Worm (Caenorhabditis elegans): ENCODE measurements around the gene str-136.

- TF ChIP-seq C16A3.4 (tag; optimal IDR thresholded peaks at IDR 0.05) (no peak), nhr-76 (tag; optimal IDR thresholded peaks at IDR 0.05) (no peak), nhr-90 (tag; optimal IDR thresholded peaks at IDR 0.05; ENCODE audit: poor library complexity) (no peak), ztf-4 (tag; optimal IDR thresholded peaks at IDR 0.05) (no peak), unc-98 (GFP tag; IDR thresholded peaks at IDR 0.05) (no peak), mdl-1 (tag; optimal IDR thresholded peaks at IDR 0.05) (no peak), efl-3 (GFP tag; optimal IDR thresholded peaks at IDR 0.05) (no peak), snpc-4 (tag; optimal IDR thresholded peaks at IDR 0.05) (no peak), sup-37 (GFP tag; optimal IDR thresholded peaks at IDR 0.05) (no peak), ama-1 (optimal IDR thresholded peaks at IDR 0.05) (no peak)
Observed at ce11 chrV:8323545-8323944, 44.8 kb upstream of the str-136 start.

All from whole organism, L1 larva.